Fruit fly (Drosophila melanogaster): ENCODE measurements around the gene CG17298.

Gene CG17298

dm6 chr3R:21273427-21274038 is 9.5 kb upstream of the CG17298 start, which contains the start of gene CG3308 (continued):
- TF ChIP-seq cwo (GFP tag; optimal IDR thresholded peaks at IDR 0.05) = no peak
- no peak for TF ChIP-seq da (GFP tag; optimal IDR thresholded peaks at IDR 0.05)
- TF ChIP-seq Spps (tag; optimal IDR thresholded peaks at IDR 0.05) = no peak
- no peak for TF ChIP-seq Ssrp (tag; optimal IDR thresholded peaks at IDR 0.05)
- peak; percentile 70 for TF ChIP-seq CG13624 (GFP tag; optimal IDR thresholded peaks at IDR 0.05)
- no peak for TF ChIP-seq Sox100B (GFP tag; optimal IDR thresholded peaks at IDR 0.05)
- TF ChIP-seq CG10462 (GFP tag; optimal IDR thresholded peaks at IDR 0.05) = no peak
- peak; percentile 80 for TF ChIP-seq HLH4C (GFP tag; IDR thresholded peaks at IDR 0.05; ENCODE audit: partially characterized antibody)
- TF ChIP-seq CG7372 (GFP tag; IDR thresholded peaks at IDR 0.05) = no peak
- TF ChIP-seq BEAF-32 (GFP tag; optimal IDR thresholded peaks at IDR 0.05) = peak; percentile 87
- TF ChIP-seq CG11695 (GFP tag; IDR thresholded peaks at IDR 0.05) = no peak
- peak; percentile 90 for TF ChIP-seq trem (tag; optimal IDR thresholded peaks at IDR 0.05)
- peak; percentile 90 for TF ChIP-seq pzg (GFP tag; optimal IDR thresholded peaks at IDR 0.05)
- no peak for TF ChIP-seq ken (GFP tag; IDR thresholded peaks at IDR 0.05)
- TF ChIP-seq wek (GFP tag; optimal IDR thresholded peaks at IDR 0.05) = no peak
- TF ChIP-seq yki (optimal IDR thresholded peaks at IDR 0.05) = no peak
- no peak; the same call in 1 of the 2 replicates for TF ChIP-seq Xrp1 (GFP tag; IDR thresholded peaks at IDR 0.05)
- no peak for TF ChIP-seq Poxn (GFP tag; IDR thresholded peaks at IDR 0.05)
- no peak for TF ChIP-seq CG8290 (GFP tag; optimal IDR thresholded peaks at IDR 0.05)
- TF ChIP-seq CG8290 (tag; optimal IDR thresholded peaks at IDR 0.05) = peak in 1 of 2 experiments; percentile 71
- TF ChIP-seq cg (GFP tag; optimal IDR thresholded peaks at IDR 0.05) = peak; percentile 57
- TF ChIP-seq nerfin-2 (GFP tag; IDR thresholded peaks at IDR 0.05; ENCODE audit: partially characterized antibody) = peak; percentile 74
- peak; percentile 67 for TF ChIP-seq lab (GFP tag; optimal IDR thresholded peaks at IDR 0.05)
- no peak for TF ChIP-seq NC2α (GFP tag; optimal IDR thresholded peaks at IDR 0.05)
- no peak for TF ChIP-seq fru (optimal IDR thresholded peaks at IDR 0.05)
- no peak for TF ChIP-seq CG6254 (GFP tag; optimal IDR thresholded peaks at IDR 0.05)
- peak; percentile 37 for TF ChIP-seq exex (tag; optimal IDR thresholded peaks at IDR 0.05)
- TF ChIP-seq slou (GFP tag; optimal IDR thresholded peaks at IDR 0.05) = no peak
- TF ChIP-seq Drgx (GFP tag; IDR thresholded peaks at IDR 0.05) = no peak
- TF ChIP-seq CG8944 (GFP tag; optimal IDR thresholded peaks at IDR 0.05) = no peak
- TF ChIP-seq CG17612 (GFP tag; IDR thresholded peaks at IDR 0.05) = no peak
- no peak for TF ChIP-seq CG8089 (GFP tag; optimal IDR thresholded peaks at IDR 0.05)
- no peak; the same call in 1 of the 2 replicates for TF ChIP-seq lmd (GFP tag; IDR thresholded peaks at IDR 0.05)
- TF ChIP-seq CG1832 (GFP tag; optimal IDR thresholded peaks at IDR 0.05) = no peak
- peak; percentile 62 for TF ChIP-seq Vsx1 (GFP tag; optimal IDR thresholded peaks at IDR 0.05)
- no peak for TF ChIP-seq Oli (tag; optimal IDR thresholded peaks at IDR 0.05)
- peak in 1 of 2 experiments; percentile 31 for TF ChIP-seq crp (GFP tag; optimal IDR thresholded peaks at IDR 0.05)
- no peak for TF ChIP-seq chn (GFP tag; optimal IDR thresholded peaks at IDR 0.05)
- TF ChIP-seq CG17328 (GFP tag; IDR thresholded peaks at IDR 0.05) = no peak
- TF ChIP-seq Myb (GFP tag; optimal IDR thresholded peaks at IDR 0.05) = peak; percentile 75
- TF ChIP-seq NC2β (GFP tag; optimal IDR thresholded peaks at IDR 0.05) = no peak
- no peak for TF ChIP-seq CG8765 (GFP tag; IDR thresholded peaks at IDR 0.05)
- no peak for TF ChIP-seq CG11560 (tag; IDR thresholded peaks at IDR 0.05)
- TF ChIP-seq Bteb2 (GFP tag; optimal IDR thresholded peaks at IDR 0.05) = no peak
- no peak for TF ChIP-seq ash1 (GFP tag; optimal IDR thresholded peaks at IDR 0.05)
- peak; percentile 7 for TF ChIP-seq CrebB (tag; optimal IDR thresholded peaks at IDR 0.05)
- peak; percentile 86; the same call in 3 of the 4 replicates for TF ChIP-seq chinmo (GFP tag; IDR thresholded peaks at IDR 0.05; ENCODE audit: partially characterized antibody)
- peak; percentile 77 for TF ChIP-seq vnd (GFP tag; IDR thresholded peaks at IDR 0.05; ENCODE audit: partially characterized antibody)
- no peak for TF ChIP-seq mirr (GFP tag; optimal IDR thresholded peaks at IDR 0.05)
- no peak for TF ChIP-seq CG4730 (GFP tag; IDR thresholded peaks at IDR 0.05)
- TF ChIP-seq CG32772 (GFP tag; IDR thresholded peaks at IDR 0.05) = no peak

All from whole organism, embryonic.